Worm (Caenorhabditis elegans) whole organism, L4 larva: Measurements from ENCODE around the gene ZK856.6.

Experiments used
- D1046.2 ChIP-seq: fragments of 200-800 bp; sonication (Bioruptor generic); IDR thresholded peaks from 2 replicates; pipeline ENCODE4 v1.3.6; 2022; ENCODE audit warnings: missing genetic modification characterization, missing compliant biosample characterization
- F10B5.3 ChIP-seq: sonication (generic microtip); optimal IDR thresholded peaks from 2 replicates; lab custom pipeline; 2016; ENCODE audit warnings: mild to moderate bottlenecking, missing genetic modification characterization, missing compliant biosample characterization
- F44E2.7 ChIP-seq: fragments of 200-800 bp; sonication (Bioruptor generic); IDR thresholded peaks from 2 replicates; pipeline ENCODE4 v2.1.2; 2022; ENCODE audit warnings: missing genetic modification characterization, missing compliant biosample characterization
- F49E8.2 ChIP-seq: sonication (generic microtip); optimal IDR thresholded peaks from 2 replicates; lab custom pipeline; 2016; ENCODE audit warnings: missing compliant biosample characterization, mild to moderate bottlenecking, missing genetic modification characterization, borderline replicate concordance
- T26A8.4 ChIP-seq: fragments of 200-800 bp; sonication (Bioruptor generic); IDR thresholded peaks from 2 replicates; pipeline ENCODE4 v1.3.6; 2022; ENCODE audit warnings: missing genetic modification characterization, missing compliant biosample characterization
- Y48G9A.11 ChIP-seq: fragments of 200-800 bp; sonication (Bioruptor generic); IDR thresholded peaks from 2 replicates; pipeline ENCODE4 v1.3.6; 2022; ENCODE audit warnings: missing genetic modification reagents, missing genetic modification characterization, missing compliant biosample characterization
- Y75B8A.6 ChIP-seq: fragments of 200-800 bp; sonication (Bioruptor generic); IDR thresholded peaks from 2 replicates; pipeline ENCODE4 v1.3.6; 2022; ENCODE audit warnings: missing genetic modification reagents, missing genetic modification characterization, missing compliant biosample characterization
- ZK546.5 ChIP-seq, 2 experiments: sonication (generic microtip); optimal IDR thresholded peaks; 2 replicates each; lab custom pipeline; 2017; ENCODE audit warnings: missing biosample characterization in 2 of 2, missing genetic modification characterization in 2 of 2
- aha-1 ChIP-seq: fragments of 150-350 bp; peaks from one replicate; lab custom pipeline; 2014; ENCODE audit warnings: missing biosample characterization, missing genetic modification characterization
- aly-2 ChIP-seq: sonication (generic microtip); optimal IDR thresholded peaks from 2 replicates; lab custom pipeline; 2018; ENCODE audit warnings: missing biosample characterization, missing genetic modification characterization
- ama-1 ChIP-seq: fragments of 150-350 bp; optimal IDR thresholded peaks from 2 replicates; lab custom pipeline; 2014; ENCODE audit warnings: inconsistent platforms, mixed read lengths
- arid-1 ChIP-seq: fragments of 200-800 bp; sonication (Bioruptor generic); conservative IDR thresholded peaks from 2 replicates; pipeline ENCODE4 v1.3.6; 2022; ENCODE audit warnings: missing genetic modification reagents, missing genetic modification characterization, missing compliant biosample characterization
- attf-4 ChIP-seq: sonication (generic microtip); optimal IDR thresholded peaks from 3 replicates; lab custom pipeline; 2017; ENCODE audit warnings: missing biosample characterization, missing genetic modification characterization
- ceh-32 ChIP-seq: sonication (generic microtip); optimal IDR thresholded peaks from 2 replicates; lab custom pipeline; 2016; ENCODE audit warnings: mild to moderate bottlenecking, missing genetic modification characterization, missing compliant biosample characterization; ENCODE audit not compliant: poor library complexity
- ctbp-1 ChIP-seq: fragments of 200-800 bp; sonication (Bioruptor generic); IDR thresholded peaks from 2 replicates; pipeline ENCODE4 v1.3.6; 2022; ENCODE audit warnings: missing genetic modification reagents, missing genetic modification characterization, missing compliant biosample characterization
- daf-12 ChIP-seq: fragments of 150-350 bp; optimal IDR thresholded peaks from 2 replicates; lab custom pipeline; 2014; ENCODE audit warnings: missing biosample characterization, missing genetic modification reagents, missing genetic modification characterization
- dmd-6 ChIP-seq: fragments of 200-800 bp; sonication (Bioruptor generic); IDR thresholded peaks from 2 replicates; pipeline ENCODE4 v1.3.6; 2022; ENCODE audit warnings: missing genetic modification reagents, missing genetic modification characterization, missing compliant biosample characterization
- dpl-1 ChIP-seq: fragments of 150-350 bp; optimal IDR thresholded peaks from 2 replicates; lab custom pipeline; 2014; ENCODE audit warnings: missing biosample characterization, missing genetic modification reagents, missing genetic modification characterization
- dve-1 ChIP-seq: sonication (generic microtip); optimal IDR thresholded peaks from 2 replicates; lab custom pipeline; 2017; ENCODE audit warnings: antibody characterized with exemption, mild to moderate bottlenecking, missing genetic modification characterization, missing compliant biosample characterization; ENCODE audit not compliant: insufficient read depth
- egl-43 ChIP-seq: fragments of 200-800 bp; sonication (Bioruptor generic); IDR thresholded peaks from 2 replicates; pipeline ENCODE4 v1.3.6; 2022; ENCODE audit warnings: missing genetic modification reagents, missing genetic modification characterization, missing compliant biosample characterization
- fkh-10 ChIP-seq: fragments of 150-350 bp; optimal IDR thresholded peaks from 2 replicates; lab custom pipeline; 2014; ENCODE audit warnings: missing biosample characterization, missing genetic modification reagents, missing genetic modification characterization
- hlh-11 ChIP-seq: fragments of 200-800 bp; sonication (Bioruptor generic); optimal IDR thresholded peaks from 2 replicates; lab custom pipeline; 2018; ENCODE audit warnings: mild to moderate bottlenecking, missing genetic modification characterization, missing compliant biosample characterization
- lin-38 ChIP-seq: fragments of 200-800 bp; sonication (Bioruptor generic); IDR thresholded peaks from 2 replicates; pipeline ENCODE4 v1.3.6; 2022; ENCODE audit warnings: missing genetic modification reagents, missing genetic modification characterization, missing compliant biosample characterization
- lsy-2 ChIP-seq, 2 experiments: fragments of 150-350 bp in 1 of 2; sonication (generic microtip) in 1 of 2; optimal IDR thresholded peaks; 2 replicates each; lab custom pipeline; 2014 to 2017; ENCODE audit warnings: missing biosample characterization in 2 of 2, missing genetic modification characterization in 2 of 2
- mdl-1 ChIP-seq, 2 experiments: fragments of 150-350 bp in 1 of 2; sonication (generic microtip) in 1 of 2; optimal IDR thresholded peaks; 2 replicates each; lab custom pipeline; 2014 to 2017; ENCODE audit warnings: missing biosample characterization in 2 of 2, missing genetic modification characterization in 2 of 2
- mep-1 ChIP-seq: fragments of 150-350 bp; sonication (generic microtip); optimal IDR thresholded peaks from 3 replicates; lab custom pipeline; 2014; ENCODE audit warnings: missing biosample characterization, missing genetic modification characterization
- mes-2 ChIP-seq: sonication (generic microtip); optimal IDR thresholded peaks from 2 replicates; lab custom pipeline; 2016; ENCODE audit warnings: missing genotype, mild to moderate bottlenecking, missing genetic modification characterization, missing compliant biosample characterization; ENCODE audit not compliant: poor library complexity, severe bottlenecking
- mxl-2 ChIP-seq: fragments of 200-800 bp; sonication (Bioruptor generic); conservative IDR thresholded peaks from 2 replicates; pipeline ENCODE4 v1.3.6; 2022; ENCODE audit warnings: missing genetic modification reagents, missing genetic modification characterization, missing compliant biosample characterization
- nhr-102 ChIP-seq: sonication (generic microtip); optimal IDR thresholded peaks from 2 replicates; lab custom pipeline; 2016; ENCODE audit warnings: mild to moderate bottlenecking, missing genetic modification characterization, moderate library complexity, missing compliant biosample characterization
- nhr-41 ChIP-seq: fragments of 200-800 bp; sonication (Bioruptor generic); IDR thresholded peaks from 2 replicates; pipeline ENCODE4 v1.3.6; 2022; ENCODE audit warnings: missing genetic modification reagents, missing genetic modification characterization, missing compliant biosample characterization
- pha-4 ChIP-seq, 2 experiments: fragments of 150-350 bp in 1 of 2; fragments of 200-800 bp in 1 of 2; sonication (Bioruptor generic) in 1 of 2; IDR thresholded peaks in 1 of 2; optimal IDR thresholded peaks in 1 of 2; 2 replicates each; pipeline versions ENCODE4 v1.3.6 to Lab custom; 2014 to 2022; ENCODE audit warnings: missing genetic modification characterization in 2 of 2, missing genetic modification reagents in 2 of 2, missing biosample characterization in 1 of 2, missing compliant biosample characterization in 1 of 2
- pqm-1 ChIP-seq: sonication (generic microtip); optimal IDR thresholded peaks from 2 replicates; lab custom pipeline; 2017; ENCODE audit warnings: missing biosample characterization, missing genetic modification characterization
- rbr-2 ChIP-seq: sonication (generic microtip); optimal IDR thresholded peaks from 2 replicates; lab custom pipeline; 2016; ENCODE audit warnings: missing genotype, missing genetic modification characterization, missing compliant biosample characterization
- sdz-12 ChIP-seq: fragments of 200-800 bp; sonication (Bioruptor generic); optimal IDR thresholded peaks from 2 replicates; lab custom pipeline; 2018; ENCODE audit warnings: mild to moderate bottlenecking, missing genetic modification characterization, missing compliant biosample characterization
- spr-1 ChIP-seq: sonication (generic microtip); optimal IDR thresholded peaks from 2 replicates; lab custom pipeline; 2016; ENCODE audit warnings: mild to moderate bottlenecking, missing genetic modification characterization, missing compliant biosample characterization
- tra-1 ChIP-seq: fragments of 200-800 bp; sonication (Bioruptor generic); IDR thresholded peaks from 2 replicates; pipeline ENCODE4 v1.3.6; 2022; ENCODE audit warnings: missing genetic modification reagents, missing genetic modification characterization, missing compliant biosample characterization
- unc-39 ChIP-seq: sonication (generic microtip); optimal IDR thresholded peaks from 2 replicates; lab custom pipeline; 2017; ENCODE audit warnings: missing biosample characterization, missing genetic modification characterization
- unc-62 ChIP-seq, 3 experiments: fragments of 150-350 bp in 1 of 3; sonication (generic microtip); optimal IDR thresholded peaks in 2 of 3; peaks in 1 of 3; 1 replicate in 1 of 3; 2 replicates in 2 of 3; lab custom pipeline; 2014 to 2017; ENCODE audit warnings: missing biosample characterization in 3 of 3, missing genetic modification characterization in 3 of 3, missing genetic modification reagents in 3 of 3, missing genotype in 1 of 3
- vab-7 ChIP-seq: fragments of 200-800 bp; sonication (Bioruptor generic); IDR thresholded peaks from 2 replicates; pipeline ENCODE4 v1.3.6; 2022; ENCODE audit warnings: missing genetic modification reagents, missing genetic modification characterization, missing compliant biosample characterization
- zfp-2 ChIP-seq: sonication (generic microtip); optimal IDR thresholded peaks from 2 replicates; lab custom pipeline; 2016; ENCODE audit warnings: mild to moderate bottlenecking, missing genetic modification characterization, missing compliant biosample characterization

ZK856.6 gene

ce11 chrV:10237959-10238444 lies 39.5 kb downstream of the ZK856.6 start (continued):
- TF ChIP-seq fkh-10 (GFP tag; lab: Kevin White, UChicago), result no peak
- peak; percentile 48 for TF ChIP-seq F49E8.2 (tag; lab: Kevin White, UChicago)
- TF ChIP-seq Y75B8A.6 (GFP tag; lab: Robert Waterston, UW), result 0 out of 2 replicates have a peak, but pooled peaks have one; percentile 79
- TF ChIP-seq, all 104 proteins: peak for 14

- no peak for TF ChIP-seq attf-4 (tag; lab: Kevin White, UChicago)
- no peak for TF ChIP-seq aly-2 (tag; lab: Kevin White, UChicago)
- no peak for TF ChIP-seq ceh-32 (tag; lab: Kevin White, UChicago)
- peak; percentile 14 for TF ChIP-seq dpl-1 (GFP tag; lab: Kevin White, UChicago)
- TF ChIP-seq lin-38 (GFP tag; lab: Robert Waterston, UW), result peak; percentile 70
- TF ChIP-seq ctbp-1 (GFP tag; lab: Robert Waterston, UW), result no peak
- TF ChIP-seq tra-1, result no peak
- TF ChIP-seq daf-12 (tag; lab: Kevin White, UChicago), result no peak
- peak; percentile 75 for TF ChIP-seq ama-1 (lab: Kevin White, UChicago)
- no peak for TF ChIP-seq hlh-11
- TF ChIP-seq arid-1 (GFP tag; lab: Robert Waterston, UW), result no peak
- peak in 1 of 2 experiments; percentile 28 for TF ChIP-seq unc-62 (GFP tag; optimal IDR thresholded peaks at IDR 0.05 in 1 of 2; lab: Kevin White, UChicago)
- no peak for TF ChIP-seq unc-62 (tag; optimal IDR thresholded peaks at IDR 0.05; lab: Kevin White, UChicago)
- TF ChIP-seq ZK546.5 (tag; optimal IDR thresholded peaks at IDR 0.05; lab: Kevin White, UChicago), result no peak
- TF ChIP-seq D1046.2, result no peak
- peak; percentile 82 for TF ChIP-seq aha-1 (tag; lab: Kevin White, UChicago)
- peak; percentile 56 for TF ChIP-seq mes-2
- peak in 1 of 2 experiments; percentile 19 for TF ChIP-seq lsy-2 (tag; optimal IDR thresholded peaks at IDR 0.05; lab: Kevin White, UChicago)
- peak; percentile 39; the same call in 1 of the 2 replicates for TF ChIP-seq vab-7 (GFP tag; lab: Robert Waterston, UW)
- no peak for TF ChIP-seq rbr-2 (tag; lab: Kevin White, UChicago)
- no peak for TF ChIP-seq zfp-2 (tag; lab: Kevin White, UChicago)
- peak; percentile 40; the same call in 1 of the 2 replicates for TF ChIP-seq Y48G9A.11
- TF ChIP-seq sdz-12, result no peak
- TF ChIP-seq unc-39 (tag; lab: Kevin White, UChicago), result no peak
- TF ChIP-seq F44E2.7 (GFP tag; lab: Robert Waterston, UW), result no peak
Observed at ce11 chrV:10238665-10239064, 40.2 kb downstream of the ZK856.6 start, which contains the start of gene fubl-1. TSS of gene fubl-1 (minus strand) at chrV:10238866.

- TF ChIP-seq aly-2 (tag; lab: Kevin White, UChicago) (no peak), nhr-41 (GFP tag; lab: Robert Waterston, UW) (no peak), pqm-1 (tag; lab: Kevin White, UChicago) (no peak), mxl-2 (GFP tag; lab: Robert Waterston, UW) (no peak), mdl-1 (tag; optimal IDR thresholded peaks at IDR 0.05; lab: Kevin White, UChicago) (no peak), dve-1 (no peak), nhr-102 (tag; lab: Kevin White, UChicago) (no peak), vab-7 (GFP tag; lab: Robert Waterston, UW) (no peak), mep-1 (no peak), unc-62 (GFP tag; optimal IDR thresholded peaks at IDR 0.05 in 1 of 2; lab: Kevin White, UChicago) (no peak), unc-62 (tag; optimal IDR thresholded peaks at IDR 0.05; lab: Kevin White, UChicago) (no peak), T26A8.4 (no peak), F10B5.3 (no peak), ama-1 (lab: Kevin White, UChicago) (no peak), pha-4 (GFP tag; IDR thresholded peaks at IDR 0.05; lab: Robert Waterston, UW) (no peak), pha-4 (tag; optimal IDR thresholded peaks at IDR 0.05; lab: Kevin White, UChicago) (no peak), dmd-6 (GFP tag; lab: Robert Waterston, UW) (no peak), spr-1 (tag; lab: Kevin White, UChicago) (no peak), egl-43 (GFP tag; lab: Robert Waterston, UW) (no peak), lin-38 (GFP tag; lab: Robert Waterston, UW) (no peak), ZK546.5 (tag; optimal IDR thresholded peaks at IDR 0.05; lab: Kevin White, UChicago) (no peak)
Observed at ce11 chrV:10239861-10240260, 41.4 kb downstream of the ZK856.6 start, which contains the start of gene fipr-8. TSS of gene fipr-8 (minus strand) at chrV:10239961.
